Worm (Caenorhabditis elegans) whole organism, L2 larva: ENCODE data around the gene F58G1.8.

Experiments used
- C34F6.9 ChIP-seq: fragments of 150-350 bp; optimal IDR thresholded peaks from 2 replicates; lab custom pipeline; 2014; ENCODE audit warnings: missing biosample characterization, missing genetic modification characterization
- F13H6.1 ChIP-seq: sonication (generic microtip); optimal IDR thresholded peaks from 2 replicates; lab custom pipeline; 2016; ENCODE audit warnings: missing genetic modification characterization, missing compliant biosample characterization
- R02D3.7 ChIP-seq: fragments of 150-350 bp; optimal IDR thresholded peaks from 2 replicates; lab custom pipeline; 2014; ENCODE audit warnings: missing biosample characterization, missing genetic modification characterization
- ZK546.5 ChIP-seq: sonication (generic microtip); optimal IDR thresholded peaks from 2 replicates; lab custom pipeline; 2017; ENCODE audit warnings: missing biosample characterization, missing genetic modification characterization
- alr-1 ChIP-seq: fragments of 150-350 bp; optimal IDR thresholded peaks from 2 replicates; lab custom pipeline; 2014; ENCODE audit warnings: missing biosample characterization, missing genetic modification characterization
- aly-2 ChIP-seq: fragments of 150-350 bp; optimal IDR thresholded peaks from 2 replicates; lab custom pipeline; 2014; ENCODE audit warnings: missing biosample characterization, missing genetic modification characterization
- ama-1 ChIP-seq: fragments of 150-350 bp; optimal IDR thresholded peaks from 2 replicates; lab custom pipeline; 2018; ENCODE audit warnings: inconsistent platforms
- blmp-1 ChIP-seq: sonication (generic microtip); optimal IDR thresholded peaks from 2 replicates; lab custom pipeline; 2017; ENCODE audit warnings: missing genetic modification characterization, mild to moderate bottlenecking, missing compliant biosample characterization, antibody characterized with exemption, moderate library complexity; ENCODE audit not compliant: insufficient read depth
- ceh-16 ChIP-seq: fragments of 150-350 bp; optimal IDR thresholded peaks from 2 replicates; lab custom pipeline; 2014; ENCODE audit warnings: missing biosample characterization, missing genetic modification characterization
- crh-2 ChIP-seq: sonication (generic microtip); optimal IDR thresholded peaks from 2 replicates; lab custom pipeline; 2017; ENCODE audit warnings: missing biosample characterization, missing genetic modification characterization
- dmd-4 ChIP-seq: sonication (generic microtip); optimal IDR thresholded peaks from 2 replicates; lab custom pipeline; 2017; ENCODE audit warnings: missing biosample characterization, missing genetic modification characterization
- egl-27 ChIP-seq: sonication (generic microtip); optimal IDR thresholded peaks from 3 replicates; lab custom pipeline; 2017; ENCODE audit warnings: missing biosample characterization, missing genetic modification reagents, missing genetic modification characterization
- fos-1 ChIP-seq: fragments of 150-350 bp; optimal IDR thresholded peaks from 2 replicates; lab custom pipeline; 2014; ENCODE audit warnings: missing biosample characterization, missing genetic modification characterization
- gmeb-1 ChIP-seq: fragments of 150-350 bp; optimal IDR thresholded peaks from 2 replicates; lab custom pipeline; 2014; ENCODE audit warnings: missing biosample characterization, missing genetic modification characterization
- lin-13 ChIP-seq: fragments of 150-350 bp; optimal IDR thresholded peaks from 2 replicates; lab custom pipeline; 2014; ENCODE audit warnings: missing biosample characterization, missing genetic modification reagents, missing genetic modification characterization
- lsy-2 ChIP-seq, 2 experiments: fragments of 150-350 bp in 1 of 2; sonication (generic microtip) in 1 of 2; optimal IDR thresholded peaks; 2 replicates each; lab custom pipeline; 2014 to 2017; ENCODE audit warnings: missing biosample characterization in 2 of 2, missing genetic modification characterization in 2 of 2
- mab-5 ChIP-seq: fragments of 150-350 bp; optimal IDR thresholded peaks from 2 replicates; lab custom pipeline; 2014; ENCODE audit warnings: missing biosample characterization, missing genetic modification characterization
- mdl-1 ChIP-seq, 2 experiments: fragments of 150-350 bp in 1 of 2; sonication (generic microtip) in 1 of 2; optimal IDR thresholded peaks; 2 replicates each; lab custom pipeline; 2017; ENCODE audit warnings: missing biosample characterization in 2 of 2, missing genetic modification characterization in 2 of 2
- nhr-10 ChIP-seq: sonication (generic microtip); optimal IDR thresholded peaks from 2 replicates; lab custom pipeline; 2017; ENCODE audit warnings: missing biosample characterization, missing genetic modification characterization
- nhr-11 ChIP-seq: fragments of 150-350 bp; optimal IDR thresholded peaks from 2 replicates; lab custom pipeline; 2014; ENCODE audit warnings: missing biosample characterization, missing genetic modification characterization
- nhr-129 ChIP-seq: fragments of 150-350 bp; optimal IDR thresholded peaks from 2 replicates; lab custom pipeline; 2014; ENCODE audit warnings: missing biosample characterization, missing genetic modification characterization
- nhr-21 ChIP-seq: fragments of 150-350 bp; optimal IDR thresholded peaks from 2 replicates; lab custom pipeline; 2014; ENCODE audit warnings: missing biosample characterization, missing genetic modification characterization
- nhr-23 ChIP-seq: fragments of 150-350 bp; optimal IDR thresholded peaks from 2 replicates; lab custom pipeline; 2014; ENCODE audit warnings: missing biosample characterization, missing genetic modification reagents, missing genetic modification characterization
- peb-1 ChIP-seq: fragments of 150-350 bp; optimal IDR thresholded peaks from 2 replicates; lab custom pipeline; 2014; ENCODE audit warnings: missing biosample characterization, missing genetic modification characterization
- sem-4 ChIP-seq: fragments of 150-350 bp; optimal IDR thresholded peaks from 2 replicates; lab custom pipeline; 2014; ENCODE audit warnings: missing biosample characterization, missing genetic modification reagents, missing genetic modification characterization
- sma-3 ChIP-seq: sonication (generic microtip); optimal IDR thresholded peaks from 2 replicates; lab custom pipeline; 2016; ENCODE audit warnings: missing genetic modification reagents, missing genetic modification characterization, missing compliant biosample characterization
- sma-9 ChIP-seq, 2 experiments: fragments of 150-350 bp in 1 of 2; sonication (generic microtip) in 1 of 2; optimal IDR thresholded peaks; 2 replicates each; lab custom pipeline; 2014 to 2016; ENCODE audit warnings: missing genetic modification characterization in 2 of 2, mild to moderate bottlenecking in 1 of 2, missing biosample characterization in 1 of 2, missing compliant biosample characterization in 1 of 2, missing genetic modification reagents in 1 of 2, moderate library complexity in 1 of 2
- snpc-4 ChIP-seq: fragments of 150-350 bp; optimal IDR thresholded peaks from 2 replicates; lab custom pipeline; 2014; ENCODE audit warnings: missing biosample characterization, missing genetic modification characterization
- unc-55 ChIP-seq: fragments of 150-350 bp; sonication (generic microtip); optimal IDR thresholded peaks from 3 replicates; lab custom pipeline; 2014; ENCODE audit warnings: missing biosample characterization, missing genetic modification reagents, missing genetic modification characterization
- zag-1 ChIP-seq: fragments of 150-350 bp; optimal IDR thresholded peaks from 2 replicates; lab custom pipeline; 2014; ENCODE audit warnings: missing biosample characterization, missing genetic modification characterization

F58G1.8 gene

ce11 chrII:12880406-12880805, 45.0 kb downstream of the F58G1.8 start, which contains the start of gene F35C5.1:
F35C5.1 (plus strand) TSS chrII:12880804.
- TF ChIP-seq nhr-11 (no peak), nhr-129 (tag; lab: Kevin White, UChicago) (no peak), mdl-1 (tag; optimal IDR thresholded peaks at IDR 0.05; lab: Kevin White, UChicago) (no peak), lsy-2 (tag; optimal IDR thresholded peaks at IDR 0.05; lab: Kevin White, UChicago) (no peak), R02D3.7 (tag; lab: Kevin White, UChicago) (no peak), nhr-21 (tag; lab: Kevin White, UChicago) (no peak), nhr-23 (tag; lab: Kevin White, UChicago) (no peak), lin-13 (GFP tag; lab: Kevin White, UChicago) (no peak), zag-1 (tag; lab: Kevin White, UChicago) (no peak), alr-1 (no peak), sma-9 (GFP tag; optimal IDR thresholded peaks at IDR 0.05; lab: Kevin White, UChicago) (no peak), sma-9 (tag; optimal IDR thresholded peaks at IDR 0.05; lab: Kevin White, UChicago) (no peak)

DNA sequence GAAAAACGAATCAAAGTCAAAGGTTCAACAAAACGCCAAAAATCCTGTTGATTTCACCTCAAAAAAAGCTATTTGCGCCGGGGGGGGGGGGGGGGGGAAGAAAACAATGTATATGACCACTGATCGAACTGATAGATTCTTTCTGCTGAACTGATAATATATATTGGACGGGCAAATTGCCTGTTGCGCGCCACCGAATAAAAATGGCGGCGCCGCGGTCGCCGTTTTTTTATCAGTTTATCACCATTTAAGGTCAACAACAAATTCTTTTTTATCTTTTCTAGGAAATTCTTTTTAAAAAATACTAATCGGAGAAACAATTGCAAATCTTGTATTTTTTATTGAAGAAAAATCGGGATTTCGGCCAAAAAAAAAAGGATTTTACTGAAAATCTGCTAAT, 45.7 kb downstream of the F58G1.8 start:
- TF ChIP-seq F13H6.1 (tag; lab: Kevin White, UChicago) (no peak), gmeb-1 (peak; percentile 7), fos-1 (tag; lab: Kevin White, UChicago) (peak; percentile 36), mdl-1 (tag; optimal IDR thresholded peaks at IDR 0.05; lab: Kevin White, UChicago) (no peak), ZK546.5 (tag; lab: Kevin White, UChicago) (no peak), sem-4 (tag; lab: Kevin White, UChicago) (no peak)

ce11 chrII:12878697-12879096, 46.8 kb downstream of the F58G1.8 start:
- no peak for TF ChIP-seq R02D3.7 (tag; lab: Kevin White, UChicago)
- peak; percentile 66 for TF ChIP-seq crh-2
- TF ChIP-seq unc-55 = peak; percentile 18
- peak; percentile 79 for TF ChIP-seq fos-1 (tag; lab: Kevin White, UChicago)
- peak; percentile 84 for TF ChIP-seq F13H6.1 (tag; lab: Kevin White, UChicago)
- peak; percentile 43 for TF ChIP-seq C34F6.9 (tag; lab: Kevin White, UChicago)
- TF ChIP-seq nhr-23 (tag; lab: Kevin White, UChicago) = no peak
- peak; percentile 10 to 81 for TF ChIP-seq mdl-1 (tag; optimal IDR thresholded peaks at IDR 0.05; lab: Kevin White, UChicago)
- TF ChIP-seq nhr-129 (tag; lab: Kevin White, UChicago) = peak; percentile 74
- TF ChIP-seq sma-9 (GFP tag; optimal IDR thresholded peaks at IDR 0.05; lab: Kevin White, UChicago) = peak; percentile 66
- no peak for TF ChIP-seq sma-9 (tag; optimal IDR thresholded peaks at IDR 0.05; lab: Kevin White, UChicago)
- TF ChIP-seq lsy-2 (tag; optimal IDR thresholded peaks at IDR 0.05; lab: Kevin White, UChicago) = peak in 1 of 2 experiments; percentile 50
- TF ChIP-seq gmeb-1 = peak; percentile 54
- TF ChIP-seq sma-3 (GFP tag; lab: Kevin White, UChicago) = peak; percentile 26
- no peak for TF ChIP-seq blmp-1 (tag; lab: Kevin White, UChicago)
- TF ChIP-seq egl-27 (tag; lab: Kevin White, UChicago) = peak; percentile 24
- no peak for TF ChIP-seq ceh-16 (tag; lab: Kevin White, UChicago)

- TF ChIP-seq aly-2 (tag; lab: Kevin White, UChicago) (no peak), ama-1 (no peak), snpc-4 (tag; lab: Kevin White, UChicago) (no peak), peb-1 (no peak), gmeb-1 (no peak), sma-9 (GFP tag; optimal IDR thresholded peaks at IDR 0.05; lab: Kevin White, UChicago) (no peak), sma-9 (tag; optimal IDR thresholded peaks at IDR 0.05; lab: Kevin White, UChicago) (no peak), lsy-2 (tag; optimal IDR thresholded peaks at IDR 0.05; lab: Kevin White, UChicago) (no peak), unc-55 (no peak), dmd-4 (tag; lab: Kevin White, UChicago) (no peak), nhr-10 (tag; lab: Kevin White, UChicago) (no peak), mab-5 (tag; lab: Kevin White, UChicago) (no peak), zag-1 (tag; lab: Kevin White, UChicago) (no peak), blmp-1 (tag; lab: Kevin White, UChicago) (no peak), mdl-1 (tag; optimal IDR thresholded peaks at IDR 0.05; lab: Kevin White, UChicago) (no peak), lin-13 (GFP tag; lab: Kevin White, UChicago) (no peak)
These were observed 47.3 kb downstream of the F58G1.8 start, which contains the start of gene gsy-1 for ce11 chrII:12878071-12878668. gsy-1 (minus strand) TSS chrII:12878121.
